Worm (Caenorhabditis elegans): ENCODE results near the gene mrps-11.

Gene mrps-11

ce11 chrV:12528919-12529318, 34.5 kb upstream of the mrps-11 start (continued):
- peak; percentile 91 for TF ChIP-seq nhr-85 (tag)
- no peak for TF ChIP-seq ceh-88 (GFP tag; IDR thresholded peaks at IDR 0.05)
- TF ChIP-seq lin-39 (tag; optimal IDR thresholded peaks at IDR 0.05) = no peak
- TF ChIP-seq sox-4 (tag; optimal IDR thresholded peaks at IDR 0.05) = no peak
- no peak for TF ChIP-seq ets-5 (GFP tag; IDR thresholded peaks at IDR 0.05)
- no peak for TF ChIP-seq jun-1 (tag; optimal IDR thresholded peaks at IDR 0.05)
- TF ChIP-seq aly-2 (tag; optimal IDR thresholded peaks at IDR 0.05) = no peak
- TF ChIP-seq ama-1 (optimal IDR thresholded peaks at IDR 0.05) = no peak
- TF ChIP-seq lin-35 (GFP tag; optimal IDR thresholded peaks at IDR 0.05) = peak in 1 of 2 experiments; percentile 31
- peak; percentile 6 for TF ChIP-seq fkh-10 (GFP tag; optimal IDR thresholded peaks at IDR 0.05)
- peak; percentile 72 for TF ChIP-seq mep-1 (tag; optimal IDR thresholded peaks at IDR 0.05)
- TF ChIP-seq irx-1 (tag; optimal IDR thresholded peaks at IDR 0.05) = no peak
- TF ChIP-seq elt-3 (tag; optimal IDR thresholded peaks at IDR 0.05) = no peak
- TF ChIP-seq hlh-4 (tag; optimal IDR thresholded peaks at IDR 0.05) = no peak
- TF ChIP-seq lin-15B (tag; optimal IDR thresholded peaks at IDR 0.05) = no peak
- TF ChIP-seq fos-1 (tag; optimal IDR thresholded peaks at IDR 0.05) = no peak
- peak; percentile 7; the same call in 1 of the 2 replicates for TF ChIP-seq isw-1 (GFP tag; IDR thresholded peaks at IDR 0.05)
- TF ChIP-seq mdl-1 (tag; optimal IDR thresholded peaks at IDR 0.05) = no peak
- TF ChIP-seq ztf-11 (tag; optimal IDR thresholded peaks at IDR 0.05) = no peak
- TF ChIP-seq elt-2 (tag; optimal IDR thresholded peaks at IDR 0.05) = peak; percentile 13
- no peak for TF ChIP-seq unc-62 (GFP tag; optimal IDR thresholded peaks at IDR 0.05)
- TF ChIP-seq efl-1 (optimal IDR thresholded peaks at IDR 0.05) = peak; percentile 47 to 60
- TF ChIP-seq efl-1 (GFP tag; optimal IDR thresholded peaks at IDR 0.05 in 1 of 2) = peak in 1 of 2 experiments; percentile 92
- TF ChIP-seq unc-98 (GFP tag; IDR thresholded peaks at IDR 0.05) = no peak
- TF ChIP-seq vab-15 (tag; optimal IDR thresholded peaks at IDR 0.05) = no peak
- no peak for TF ChIP-seq ceh-8 (GFP tag; optimal IDR thresholded peaks at IDR 0.05)
- TF ChIP-seq zag-1 (tag; optimal IDR thresholded peaks at IDR 0.05) = no peak
- TF ChIP-seq lin-13 (GFP tag; optimal IDR thresholded peaks at IDR 0.05) = peak; percentile 26
- TF ChIP-seq snu-23 (GFP tag; optimal IDR thresholded peaks at IDR 0.05) = peak; percentile 69
- TF ChIP-seq hpl-2 (GFP tag; optimal IDR thresholded peaks at IDR 0.05) = no peak
- TF ChIP-seq ceh-90 (tag; optimal IDR thresholded peaks at IDR 0.05) = no peak
- no peak for TF ChIP-seq C34B4.2 (tag; optimal IDR thresholded peaks at IDR 0.05)
- no peak for TF ChIP-seq lir-3 (tag; optimal IDR thresholded peaks at IDR 0.05; ENCODE audit: poor library complexity)
- TF ChIP-seq mab-9 (GFP tag; IDR thresholded peaks at IDR 0.05) = no peak
- no peak for TF ChIP-seq skn-1 (tag; optimal IDR thresholded peaks at IDR 0.05)
- TF ChIP-seq snpc-4 (tag; optimal IDR thresholded peaks at IDR 0.05) = no peak
- TF ChIP-seq dsc-1 (tag; optimal IDR thresholded peaks at IDR 0.05) = no peak
- peak; percentile 25 for TF ChIP-seq mef-2 (tag; optimal IDR thresholded peaks at IDR 0.05)
- TF ChIP-seq nhr-47 (tag; optimal IDR thresholded peaks at IDR 0.05) = peak; percentile 54
- no peak for TF ChIP-seq fkh-4 (tag; optimal IDR thresholded peaks at IDR 0.05; ENCODE audit: borderline replicate concordance)
- peak; percentile 36 for TF ChIP-seq rnt-1 (tag; optimal IDR thresholded peaks at IDR 0.05)
- no peak for TF ChIP-seq sup-37 (GFP tag; optimal IDR thresholded peaks at IDR 0.05)
- TF ChIP-seq grh-1 (GFP tag; IDR thresholded peaks at IDR 0.05) = 0 out of 2 replicates have a peak, but pooled peaks have one; percentile 26
- TF ChIP-seq pag-3 (tag; optimal IDR thresholded peaks at IDR 0.05; ENCODE audit: borderline replicate concordance, insufficient read depth) = peak; percentile 88

ce11 chrV:12526758-12527157, 32.3 kb upstream of the mrps-11 start, which contains the start of gene F45D3.1:
Gene F45D3.1 (plus strand): TSS chrV:12527058.
- TF ChIP-seq pag-3 (tag; optimal IDR thresholded peaks at IDR 0.05; ENCODE audit: borderline replicate concordance, insufficient read depth) (no peak), irx-1 (tag; optimal IDR thresholded peaks at IDR 0.05) (no peak), jun-1 (tag; optimal IDR thresholded peaks at IDR 0.05) (no peak)

Measured in whole organism, L1 larva.